Fruit fly (Drosophila melanogaster) ovary, adult (tissue): ENCODE measurements around the gene mus302.

ENCODE experiments used
- CG17801 ChIP-seq: fragments of 200-800 bp; optimal IDR thresholded peaks from 2 replicates; lab custom pipeline; 2019; ENCODE audit warnings: missing biosample characterization, mild to moderate bottlenecking, missing genetic modification characterization, moderate library complexity; ENCODE audit not compliant: partially characterized antibody

The mus302 gene

DNA sequence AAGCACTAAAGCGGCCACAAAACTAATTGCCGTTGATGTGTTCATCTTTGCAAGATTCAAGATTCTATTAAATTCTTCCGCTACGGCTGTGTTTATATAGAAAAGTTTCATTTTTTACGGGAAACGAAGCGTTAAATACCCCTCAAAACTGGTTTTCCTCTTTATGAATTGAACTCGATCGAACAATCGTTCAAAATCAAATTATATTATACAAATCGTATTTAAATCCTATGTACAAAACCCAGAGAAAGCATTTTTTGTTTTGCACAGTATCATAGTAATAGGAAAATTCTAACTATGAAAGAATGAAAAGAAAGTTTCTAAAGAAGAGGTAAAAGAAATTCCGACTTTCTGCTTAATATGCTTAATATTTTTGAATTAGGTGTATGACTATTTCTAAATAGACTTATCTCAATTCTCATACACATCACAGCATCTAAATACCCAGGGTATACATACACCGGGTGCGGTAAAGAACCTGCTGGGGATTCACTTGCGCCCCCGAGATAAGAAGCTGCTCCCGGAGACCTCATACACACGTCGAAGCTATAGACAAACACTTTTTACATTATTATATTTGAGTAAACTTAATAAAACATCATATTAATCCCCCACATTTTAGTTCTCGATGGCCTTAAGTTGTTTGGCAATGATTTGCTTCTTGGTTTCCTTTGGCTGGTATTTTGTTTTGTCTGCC lies 51.4 kb downstream of the mus302 start, which contains the start of gene PGRP-SB1:
TSS of gene PGRP-SB1 (minus strand) at position 51 of the 697 bp plus-strand sequence.
- no peak for TF ChIP-seq CG17801
